Worm (Caenorhabditis elegans) whole organism, young adult: ENCODE results near the gene lido-11.
A peak's percentile ranks its signal among the peaks of the same experiment; 100 is the strongest.
"Not testable (repeated sequence)": the region's sequence is repeated elsewhere in the genome, so short reads cannot be mapped to it uniquely, and the experiment has no call there.

Source experiments
- F22D6.2 ChIP-seq: sonication (generic microtip); optimal IDR thresholded peaks from 2 replicates; lab custom pipeline; 2016; ENCODE audit warnings: mild to moderate bottlenecking, missing genetic modification characterization, missing compliant biosample characterization
- F37B4.10 ChIP-seq: fragments of 200-800 bp; sonication (Bioruptor generic); IDR thresholded peaks from 2 replicates; pipeline ENCODE4 v1.3.6; 2022; ENCODE audit warnings: missing genetic modification characterization, missing compliant biosample characterization
- T07F8.4 ChIP-seq: sonication (generic microtip); optimal IDR thresholded peaks from 2 replicates; lab custom pipeline; 2016; ENCODE audit warnings: mild to moderate bottlenecking, missing genetic modification characterization, moderate library complexity, missing compliant biosample characterization
- Y53G8AR.9 ChIP-seq: fragments of 200-800 bp; sonication (Bioruptor generic); conservative IDR thresholded peaks from 2 replicates; pipeline ENCODE4 v1.3.6; 2022; ENCODE audit warnings: missing genetic modification reagents, missing genetic modification characterization, missing compliant biosample characterization
- aptf-2 ChIP-seq: fragments of 200-800 bp; sonication (Bioruptor generic); conservative IDR thresholded peaks from 2 replicates; pipeline ENCODE4 v1.3.6; 2022; ENCODE audit warnings: missing genetic modification reagents, missing genetic modification characterization, missing compliant biosample characterization
- attf-5 ChIP-seq: fragments of 200-800 bp; sonication (Bioruptor generic); optimal IDR thresholded peaks from 2 replicates; lab custom pipeline; 2018; ENCODE audit warnings: mild to moderate bottlenecking, missing genetic modification characterization, missing compliant biosample characterization
- cebp-2 ChIP-seq: fragments of 200-800 bp; sonication (Bioruptor generic); IDR thresholded peaks from 2 replicates; pipeline ENCODE4 v1.3.6; 2022; ENCODE audit warnings: missing genetic modification characterization, missing compliant biosample characterization
- ceh-100 ChIP-seq: fragments of 200-800 bp; sonication (Bioruptor generic); IDR thresholded peaks from 2 replicates; pipeline ENCODE4 v1.3.6; 2022; ENCODE audit warnings: missing genetic modification reagents, missing genetic modification characterization, missing compliant biosample characterization
- ceh-27 ChIP-seq: fragments of 200-800 bp; sonication (Bioruptor generic); optimal IDR thresholded peaks from 2 replicates; lab custom pipeline; 2018; ENCODE audit warnings: mild to moderate bottlenecking, missing genetic modification characterization, moderate library complexity, missing compliant biosample characterization
- ceh-40 ChIP-seq: fragments of 200-800 bp; sonication (Bioruptor generic); IDR thresholded peaks from 2 replicates; pipeline ENCODE4 v1.3.6; 2022; ENCODE audit warnings: missing genetic modification characterization, missing compliant biosample characterization
- ceh-58 ChIP-seq: fragments of 200-800 bp; sonication (Bioruptor generic); IDR thresholded peaks from 2 replicates; pipeline ENCODE4 v1.3.6; 2022; ENCODE audit warnings: missing genetic modification characterization, missing compliant biosample characterization
- dox-1 ChIP-seq: fragments of 200-800 bp; sonication (Bioruptor generic); IDR thresholded peaks from 2 replicates; pipeline ENCODE4 v1.3.6; 2022; ENCODE audit warnings: missing genetic modification reagents, missing genetic modification characterization, missing compliant biosample characterization
- egl-44 ChIP-seq: fragments of 200-800 bp; sonication (Bioruptor generic); IDR thresholded peaks from 2 replicates; pipeline ENCODE4 v1.3.6; 2022; ENCODE audit warnings: missing genetic modification reagents, missing genetic modification characterization, missing compliant biosample characterization
- egrh-3 ChIP-seq: fragments of 200-800 bp; sonication (Bioruptor generic); IDR thresholded peaks from 2 replicates; pipeline ENCODE4 v1.3.6; 2022; ENCODE audit warnings: missing genetic modification reagents, missing genetic modification characterization, missing compliant biosample characterization
- gei-17 ChIP-seq: fragments of 200-800 bp; sonication (Bioruptor generic); optimal IDR thresholded peaks from 2 replicates; lab custom pipeline; 2018; ENCODE audit warnings: mild to moderate bottlenecking, missing genetic modification characterization, missing compliant biosample characterization
- him-1 ChIP-seq: sonication (generic microtip); optimal IDR thresholded peaks from 2 replicates; lab custom pipeline; 2016; ENCODE audit warnings: missing genotype, missing genetic modification reagents, missing genetic modification characterization, missing compliant biosample characterization
- let-526 ChIP-seq: fragments of 200-800 bp; sonication (Bioruptor generic); IDR thresholded peaks from 2 replicates; pipeline ENCODE4 v1.3.6; 2022; ENCODE audit warnings: missing genetic modification reagents, missing genetic modification characterization, missing compliant biosample characterization
- lin-26 ChIP-seq: fragments of 200-800 bp; sonication (Bioruptor generic); IDR thresholded peaks from 2 replicates; pipeline ENCODE4 v1.3.6; 2022; ENCODE audit warnings: missing genetic modification reagents, missing genetic modification characterization, missing compliant biosample characterization
- lin-40 ChIP-seq: sonication (generic microtip); optimal IDR thresholded peaks from 2 replicates; lab custom pipeline; 2016; ENCODE audit warnings: missing genetic modification characterization, mild to moderate bottlenecking, missing compliant biosample characterization, missing genotype, missing genetic modification reagents
- lin-54 ChIP-seq: fragments of 200-800 bp; sonication (Bioruptor generic); optimal IDR thresholded peaks from 2 replicates; lab custom pipeline; 2018; ENCODE audit warnings: mild to moderate bottlenecking, missing genetic modification characterization, missing compliant biosample characterization
- madf-3 ChIP-seq: fragments of 200-800 bp; sonication (Bioruptor generic); IDR thresholded peaks from 2 replicates; pipeline ENCODE4 v1.3.6; 2022; ENCODE audit warnings: missing genetic modification reagents, missing genetic modification characterization, missing compliant biosample characterization
- madf-8 ChIP-seq: fragments of 200-800 bp; sonication (Bioruptor generic); conservative IDR thresholded peaks from 2 replicates; pipeline ENCODE4 v1.3.6; 2022; ENCODE audit warnings: missing genetic modification reagents, missing genetic modification characterization, missing compliant biosample characterization
- mcd-1 ChIP-seq: fragments of 200-800 bp; sonication (Bioruptor generic); IDR thresholded peaks from 2 replicates; pipeline ENCODE4 v1.3.6; 2022; ENCODE audit warnings: missing genetic modification reagents, missing genetic modification characterization, missing compliant biosample characterization
- mes-4 ChIP-seq: sonication (generic microtip); optimal IDR thresholded peaks from 2 replicates; lab custom pipeline; 2016; ENCODE audit warnings: missing genotype, missing genetic modification characterization, missing compliant biosample characterization
- nhr-90 ChIP-seq: sonication (generic microtip); optimal IDR thresholded peaks from 2 replicates; lab custom pipeline; 2016; ENCODE audit warnings: missing genotype, mild to moderate bottlenecking, missing genetic modification characterization, missing compliant biosample characterization
- repo-1 ChIP-seq: sonication (generic microtip); optimal IDR thresholded peaks from 2 replicates; lab custom pipeline; 2017; ENCODE audit warnings: mild to moderate bottlenecking, missing genetic modification characterization, missing compliant biosample characterization
- rpc-1 ChIP-seq, 2 experiments: fragments of 150-350 bp in 1 of 2; sonication (generic microtip) in 1 of 2; optimal IDR thresholded peaks; 2 replicates each; lab custom pipeline; 2014 to 2018; ENCODE audit warnings: missing biosample characterization in 1 of 2, missing genetic modification characterization in 1 of 2, missing genetic modification reagents in 1 of 2, missing genotype in 1 of 2
- sea-2 ChIP-seq: fragments of 200-800 bp; sonication (Bioruptor generic); IDR thresholded peaks from 2 replicates; pipeline ENCODE4 v1.3.6; 2022; ENCODE audit warnings: missing genetic modification characterization, missing compliant biosample characterization
- unc-130 ChIP-seq: sonication (generic microtip); optimal IDR thresholded peaks from 2 replicates; lab custom pipeline; 2016; ENCODE audit warnings: missing genetic modification reagents, missing genetic modification characterization, missing compliant biosample characterization
- zfh-2 ChIP-seq: fragments of 200-800 bp; sonication (Bioruptor generic); conservative IDR thresholded peaks from 2 replicates; pipeline ENCODE4 v1.3.6; 2022; ENCODE audit warnings: missing genetic modification reagents, missing genetic modification characterization, missing compliant biosample characterization
- ztf-18 ChIP-seq: sonication (generic microtip); optimal IDR thresholded peaks from 2 replicates; lab custom pipeline; 2016; ENCODE audit warnings: missing genotype, mild to moderate bottlenecking, missing genetic modification characterization, missing compliant biosample characterization
- ztf-22 ChIP-seq: fragments of 200-800 bp; sonication (Bioruptor generic); optimal IDR thresholded peaks from 2 replicates; lab custom pipeline; 2018; ENCODE audit warnings: mild to moderate bottlenecking, missing genetic modification characterization, moderate library complexity, missing compliant biosample characterization

Gene lido-11

DNA sequence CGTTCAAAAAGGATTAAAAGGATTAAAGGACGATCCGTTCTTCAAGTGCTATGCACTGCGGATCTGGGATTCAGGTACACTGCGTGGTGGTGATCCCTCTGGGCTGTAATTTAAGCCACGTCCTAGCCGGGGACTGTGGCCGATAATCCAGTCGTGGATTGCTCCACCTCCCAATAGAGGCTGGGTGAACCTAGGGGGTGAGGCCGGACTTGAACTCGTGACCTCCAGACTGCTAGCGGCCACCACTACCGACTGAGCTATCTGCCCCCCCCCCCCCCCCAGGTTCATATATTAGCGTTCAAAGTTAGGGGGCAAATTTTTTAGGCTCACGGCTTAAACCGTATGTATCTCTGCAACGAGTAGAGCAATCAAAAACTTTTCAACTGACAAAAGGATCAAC, 14.7 kb upstream of the lido-11 start:
- not testable (repeated sequence) for TF ChIP-seq rpc-1 (optimal IDR thresholded peaks at IDR 0.05; lab: Kevin White, UChicago)
- TF ChIP-seq rpc-1 (tag; optimal IDR thresholded peaks at IDR 0.05; lab: Kevin White, UChicago) (peak; percentile 40), ceh-100 (GFP tag; lab: Robert Waterston, UW) (0 out of 2 replicates have a peak, but pooled peaks have one; percentile 14), zfh-2 (0 out of 2 replicates have a peak, but pooled peaks have one; percentile 15), egrh-3 (GFP tag; lab: Robert Waterston, UW) (peak; percentile 58; the same call in 1 of the 2 replicates), mcd-1 (GFP tag; lab: Robert Waterston, UW) (peak; percentile 16; the same call in 1 of the 2 replicates)

ce11 chrII:2990089-2990488, 13.7 kb upstream of the lido-11 start:
- TF ChIP-seq ztf-18: no peak
- no peak for TF ChIP-seq gei-17 (GFP tag; lab: Kevin White, UChicago)
- no peak for TF ChIP-seq sea-2
- TF ChIP-seq Y53G8AR.9 (GFP tag; lab: Robert Waterston, UW): 0 out of 2 replicates have a peak, but pooled peaks have one; percentile 28
- no peak for TF ChIP-seq attf-5 (GFP tag; lab: Kevin White, UChicago)
- TF ChIP-seq unc-130 (GFP tag; lab: Kevin White, UChicago): no peak
- no peak for TF ChIP-seq mes-4 (tag; lab: Kevin White, UChicago)

DNA sequence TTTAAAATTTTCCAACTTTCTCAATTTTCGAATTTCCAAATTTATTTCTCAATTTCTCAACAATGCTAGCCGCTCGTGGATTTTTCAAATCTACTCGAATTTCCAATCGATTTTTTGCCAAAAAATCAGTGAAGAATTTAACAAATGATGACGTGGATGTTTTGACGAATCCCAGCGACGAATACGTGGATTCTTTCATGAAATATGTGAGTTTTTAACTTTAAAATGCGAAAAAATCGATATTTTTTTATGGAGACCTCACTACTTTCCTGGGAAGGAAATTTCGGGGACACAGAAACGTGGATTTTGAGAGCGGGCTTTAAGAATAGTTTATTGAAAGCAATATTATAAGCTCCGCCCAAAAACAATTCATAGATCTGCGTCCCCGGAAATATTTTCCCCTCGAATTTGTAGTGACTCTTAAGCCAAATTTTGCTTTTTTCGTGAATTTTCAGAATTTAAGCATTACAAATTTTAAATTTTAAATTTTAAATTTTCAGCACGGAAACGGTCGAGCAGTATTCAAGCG, 12.1 kb upstream of the lido-11 start, which contains the start of gene K08A2.2:
TSS of gene K08A2.2 (plus strand) at position 51 of the 529 bp plus-strand sequence.
- TF ChIP-seq let-526 (GFP tag; lab: Robert Waterston, UW) (no peak), madf-8 (GFP tag; lab: Robert Waterston, UW) (no peak), lin-40 (tag; lab: Kevin White, UChicago) (no peak), repo-1 (tag; lab: Kevin White, UChicago) (no peak), ceh-40 (GFP tag; lab: Robert Waterston, UW) (no peak), ceh-27 (GFP tag; lab: Kevin White, UChicago) (peak; percentile 13), F37B4.10 (GFP tag; lab: Robert Waterston, UW) (no peak), ztf-22 (no peak), F22D6.2 (tag; lab: Kevin White, UChicago) (no peak), dox-1 (GFP tag; lab: Robert Waterston, UW) (no peak), him-1 (tag; lab: Kevin White, UChicago) (peak; percentile 22), ceh-100 (GFP tag; lab: Robert Waterston, UW) (peak; percentile 91), nhr-90 (tag; lab: Kevin White, UChicago) (no peak), lin-26 (GFP tag; lab: Robert Waterston, UW) (no peak), cebp-2 (GFP tag; lab: Robert Waterston, UW) (no peak), T07F8.4 (tag; lab: Kevin White, UChicago) (no peak), aptf-2 (GFP tag; lab: Robert Waterston, UW) (no peak), lin-54 (GFP tag; lab: Kevin White, UChicago) (no peak), ztf-18 (no peak), ceh-58 (GFP tag; lab: Robert Waterston, UW) (no peak)

ce11 chrII:2992300-2992699, 11.5 kb upstream of the lido-11 start:
- peak; percentile 39 for TF ChIP-seq ceh-100 (GFP tag; lab: Robert Waterston, UW)
- TF ChIP-seq madf-3 (GFP tag; lab: Robert Waterston, UW): 0 out of 2 replicates have a peak, but pooled peaks have one; percentile 48
- no peak for TF ChIP-seq egl-44 (GFP tag; lab: Robert Waterston, UW)
